Fruit fly (Drosophila melanogaster): ENCODE results near the gene Est-P.

dm6 chr3L:12145709-12146694 is 44.5 kb upstream of the Est-P start, which contains the start of the genes eIF3l and Nrx-IV:
- TF ChIP-seq gl (tag; optimal IDR thresholded peaks at IDR 0.05) (no peak), Snoo (tag; optimal IDR thresholded peaks at IDR 0.05) (no peak), CG34367 (tag; optimal IDR thresholded peaks at IDR 0.05) (no peak), CG9948 (tag; optimal IDR thresholded peaks at IDR 0.05) (no peak), EcR (GFP tag; optimal IDR thresholded peaks at IDR 0.05) (no peak)

All from whole organism, pupa.